Fruit fly (Drosophila melanogaster) whole organism, embryonic: Measurements from ENCODE around the gene CG32573.

Experiments used
- ATbp ChIP-seq: fragments of 200-800 bp; sonication (Bioruptor generic); optimal IDR thresholded peaks from 2 replicates; lab custom pipeline; 2017; ENCODE audit warnings: missing biosample characterization, mild to moderate bottlenecking, missing genetic modification characterization, missing genetic modification reagents
- Abd-B ChIP-seq: fragments of 200-800 bp; sonication (Bioruptor generic); optimal IDR thresholded peaks from 2 replicates; lab custom pipeline; 2018; ENCODE audit warnings: missing biosample characterization, mild to moderate bottlenecking, missing genetic modification characterization, moderate library complexity
- Ada2b ChIP-seq: fragments of 200-800 bp; sonication (Bioruptor generic); IDR thresholded peaks from 2 replicates; pipeline ENCODE4 v1.3.6; 2022; ENCODE audit warnings: missing biosample characterization, missing genetic modification characterization
- Atf3 ChIP-seq: fragments of 200-800 bp; sonication (Bioruptor generic); optimal IDR thresholded peaks from 3 replicates; lab custom pipeline; 2016; ENCODE audit warnings: missing biosample characterization, missing genetic modification characterization
- Atf6 ChIP-seq: fragments of 200-800 bp; sonication (Bioruptor generic); IDR thresholded peaks from 2 replicates; pipeline ENCODE4 v1.3.6; 2022; ENCODE audit warnings: missing biosample characterization, missing genetic modification characterization
- CG11504 ChIP-seq: fragments of 200-800 bp; sonication (Bioruptor generic); optimal IDR thresholded peaks from 3 replicates; lab custom pipeline; 2019; ENCODE audit warnings: missing biosample characterization, mild to moderate bottlenecking, missing genetic modification characterization, moderate library complexity
- CG12219 ChIP-seq: fragments of 200-800 bp; sonication (Bioruptor generic); optimal IDR thresholded peaks from 3 replicates; lab custom pipeline; 2018; ENCODE audit warnings: missing biosample characterization, mild to moderate bottlenecking, missing genetic modification characterization
- CG12391 ChIP-seq: fragments of 200-800 bp; sonication (Bioruptor generic); optimal IDR thresholded peaks from 3 replicates; lab custom pipeline; 2018; ENCODE audit warnings: missing biosample characterization, mild to moderate bottlenecking, missing genetic modification characterization, moderate library complexity
- CG14667 ChIP-seq: fragments of 200-800 bp; sonication (Bioruptor generic); IDR thresholded peaks from 2 replicates; pipeline ENCODE4 v1.3.6; 2022; ENCODE audit warnings: missing biosample characterization, missing genetic modification characterization
- CG15269 ChIP-seq: fragments of 200-800 bp; sonication (Bioruptor generic); optimal IDR thresholded peaks from 2 replicates; lab custom pipeline; 2018; ENCODE audit warnings: missing biosample characterization, mild to moderate bottlenecking, missing genetic modification characterization, moderate library complexity
- CG15601 ChIP-seq: fragments of 200-800 bp; sonication (Bioruptor generic); optimal IDR thresholded peaks from 3 replicates; lab custom pipeline; 2019; ENCODE audit warnings: missing biosample characterization, mild to moderate bottlenecking, missing genetic modification characterization, moderate library complexity
- CG1603 ChIP-seq: fragments of 200-800 bp; sonication (Bioruptor generic); optimal IDR thresholded peaks from 2 replicates; lab custom pipeline; 2019; ENCODE audit warnings: missing biosample characterization, mild to moderate bottlenecking, missing genetic modification characterization, moderate library complexity
- CG17385 ChIP-seq: fragments of 200-800 bp; sonication (Bioruptor generic); optimal IDR thresholded peaks from 3 replicates; lab custom pipeline; 2018; ENCODE audit warnings: missing biosample characterization, mild to moderate bottlenecking, missing genetic modification characterization
- CG18262 ChIP-seq: fragments of 200-800 bp; optimal IDR thresholded peaks from 3 replicates; lab custom pipeline; 2019; ENCODE audit warnings: missing biosample characterization, mild to moderate bottlenecking, missing genetic modification characterization, moderate library complexity
- CG2678 ChIP-seq: fragments of 200-800 bp; sonication (Bioruptor generic); optimal IDR thresholded peaks from 3 replicates; lab custom pipeline; 2019; ENCODE audit warnings: missing biosample characterization, mild to moderate bottlenecking, missing genetic modification characterization, moderate library complexity
- CG30403 ChIP-seq: fragments of 200-800 bp; sonication (Bioruptor generic); optimal IDR thresholded peaks from 3 replicates; lab custom pipeline; 2016; ENCODE audit warnings: missing biosample characterization, missing genetic modification characterization
- CG32532 ChIP-seq: fragments of 200-800 bp; sonication (Bioruptor generic); IDR thresholded peaks from 2 replicates; pipeline ENCODE4 v1.3.6; 2022; ENCODE audit warnings: missing biosample characterization, missing genetic modification characterization
- CG7786 ChIP-seq: fragments of 200-800 bp; sonication (Bioruptor generic); optimal IDR thresholded peaks from 2 replicates; lab custom pipeline; 2016; ENCODE audit warnings: missing biosample characterization, missing genetic modification characterization
- CG7928 ChIP-seq: fragments of 200-800 bp; sonication (Bioruptor generic); optimal IDR thresholded peaks from 2 replicates; lab custom pipeline; 2017; ENCODE audit warnings: missing biosample characterization, mild to moderate bottlenecking, missing genetic modification characterization
- CG9437 ChIP-seq: fragments of 200-800 bp; sonication (Bioruptor generic); optimal IDR thresholded peaks from 2 replicates; lab custom pipeline; 2018; ENCODE audit warnings: missing biosample characterization, mild to moderate bottlenecking, missing genetic modification characterization
- CG9932 ChIP-seq: fragments of 200-800 bp; sonication (Bioruptor generic); IDR thresholded peaks from 2 replicates; pipeline ENCODE4 v1.3.6; 2022; ENCODE audit warnings: missing biosample characterization, missing genetic modification characterization
- CrebB ChIP-seq: fragments of 200-800 bp; sonication (Bioruptor generic); optimal IDR thresholded peaks from 3 replicates; lab custom pipeline; 2018; ENCODE audit warnings: missing biosample characterization, mild to moderate bottlenecking, missing genetic modification characterization
- Eip74EF ChIP-seq, 2 experiments: fragments of 200-800 bp in 1 of 2; fragments of >200 bp in 1 of 2; sonication (Bioruptor generic) in 1 of 2; optimal IDR thresholded peaks; 2 replicates each; lab custom pipeline; 2017 to 2019; ENCODE audit warnings: missing biosample characterization in 2 of 2, missing genetic modification characterization in 2 of 2, mild to moderate bottlenecking in 1 of 2, moderate library complexity in 1 of 2
- Fer3 ChIP-seq: fragments of 200-800 bp; sonication (Bioruptor generic); optimal IDR thresholded peaks from 2 replicates; lab custom pipeline; 2018; ENCODE audit warnings: missing biosample characterization, mild to moderate bottlenecking, missing genetic modification characterization, moderate library complexity
- HLH3B ChIP-seq: fragments of 200-800 bp; sonication (Bioruptor generic); IDR thresholded peaks from 2 replicates; pipeline ENCODE4 v1.3.6; 2022; ENCODE audit warnings: missing biosample characterization, missing genetic modification characterization
- Hand ChIP-seq: fragments of 200-800 bp; sonication (Bioruptor generic); optimal IDR thresholded peaks from 2 replicates; lab custom pipeline; 2017; ENCODE audit warnings: mild to moderate bottlenecking, missing biosample characterization, missing genetic modification reagents, missing genetic modification characterization
- Hey ChIP-seq: fragments of 200-800 bp; sonication (Bioruptor generic); optimal IDR thresholded peaks from 3 replicates; lab custom pipeline; 2018; ENCODE audit warnings: missing biosample characterization, mild to moderate bottlenecking, missing genetic modification characterization
- HmgZ ChIP-seq: fragments of 200-800 bp; sonication (Bioruptor generic); optimal IDR thresholded peaks from 2 replicates; lab custom pipeline; 2018; ENCODE audit warnings: missing biosample characterization, mild to moderate bottlenecking, missing genetic modification characterization
- Meics ChIP-seq: fragments of 200-800 bp; sonication (Bioruptor generic); optimal IDR thresholded peaks from 2 replicates; lab custom pipeline; 2017; ENCODE audit warnings: missing biosample characterization, mild to moderate bottlenecking, missing genetic modification characterization
- Rfx ChIP-seq: fragments of 200-800 bp; sonication (Bioruptor generic); IDR thresholded peaks from 2 replicates; pipeline ENCODE4 v1.3.6; 2022; ENCODE audit warnings: missing biosample characterization, missing genetic modification characterization
- Sox102F ChIP-seq: fragments of 200-800 bp; sonication (Bioruptor generic); optimal IDR thresholded peaks from 2 replicates; lab custom pipeline; 2018; ENCODE audit warnings: missing biosample characterization, mild to moderate bottlenecking, missing genetic modification characterization, moderate library complexity
- Xrp1 ChIP-seq: fragments of 200-800 bp; sonication (Bioruptor generic); IDR thresholded peaks from 2 replicates; pipeline ENCODE4 v1.3.6; 2022; ENCODE audit warnings: missing biosample characterization, missing genetic modification characterization
- bbx ChIP-seq: fragments of 200-800 bp; sonication (Bioruptor generic); IDR thresholded peaks from 2 replicates; pipeline ENCODE4 v1.3.6; 2022; ENCODE audit warnings: missing biosample characterization, missing genetic modification characterization; ENCODE audit not compliant: partially characterized antibody
- crp ChIP-seq, 2 experiments: fragments of 200-800 bp; sonication (Bioruptor generic); optimal IDR thresholded peaks; 2 replicates in 1 of 2; 3 replicates in 1 of 2; lab custom pipeline; 2017; ENCODE audit warnings: missing biosample characterization in 2 of 2, missing genetic modification characterization in 2 of 2, mild to moderate bottlenecking in 1 of 2, moderate library complexity in 1 of 2
- cwo ChIP-seq: fragments of 200-800 bp; sonication (Bioruptor generic); optimal IDR thresholded peaks from 3 replicates; lab custom pipeline; 2017; ENCODE audit warnings: missing biosample characterization, missing genetic modification characterization, mild to moderate bottlenecking, moderate library complexity, missing genetic modification reagents
- dmrt99B ChIP-seq: fragments of 200-800 bp; sonication (Bioruptor generic); optimal IDR thresholded peaks from 2 replicates; lab custom pipeline; 2018; ENCODE audit warnings: missing biosample characterization, mild to moderate bottlenecking, missing genetic modification characterization, moderate library complexity
- ewg ChIP-seq: fragments of 200-800 bp; sonication (Bioruptor generic); optimal IDR thresholded peaks from 3 replicates; lab custom pipeline; 2017; ENCODE audit warnings: mild to moderate bottlenecking, missing biosample characterization, missing genetic modification reagents, missing genetic modification characterization
- inv ChIP-seq: fragments of 200-800 bp; sonication (Bioruptor generic); IDR thresholded peaks from 2 replicates; pipeline ENCODE4 v1.3.6; 2022; ENCODE audit warnings: missing biosample characterization, missing genetic modification characterization; ENCODE audit not compliant: partially characterized antibody
- lab ChIP-seq: fragments of 200-800 bp; sonication (Bioruptor generic); optimal IDR thresholded peaks from 3 replicates; lab custom pipeline; 2017; ENCODE audit warnings: missing biosample characterization, missing genetic modification characterization, mild to moderate bottlenecking, moderate library complexity, missing genetic modification reagents
- lmd ChIP-seq: fragments of 200-800 bp; sonication (Bioruptor generic); IDR thresholded peaks from 2 replicates; pipeline ENCODE4 v1.3.6; 2022; ENCODE audit warnings: missing biosample characterization, missing genetic modification characterization
- sd ChIP-seq: fragments of 200-800 bp; sonication (Bioruptor generic); optimal IDR thresholded peaks from 3 replicates; lab custom pipeline; 2018; ENCODE audit warnings: missing biosample characterization, mild to moderate bottlenecking, missing genetic modification characterization, moderate library complexity
- shn ChIP-seq: fragments of 200-800 bp; sonication (Bioruptor generic); optimal IDR thresholded peaks from 3 replicates; lab custom pipeline; 2016; ENCODE audit warnings: missing biosample characterization, missing genetic modification characterization
- sob ChIP-seq: fragments of 200-800 bp; sonication (Bioruptor generic); IDR thresholded peaks from 2 replicates; pipeline ENCODE4 v1.3.6; 2022; ENCODE audit warnings: missing biosample characterization, missing genetic modification characterization
- trem ChIP-seq: fragments of 200-800 bp; optimal IDR thresholded peaks from 3 replicates; lab custom pipeline; 2019; ENCODE audit warnings: missing biosample characterization, mild to moderate bottlenecking, missing genetic modification characterization, moderate library complexity
- ttk ChIP-seq: fragments of 200-800 bp; sonication (Bioruptor generic); IDR thresholded peaks from 2 replicates; pipeline ENCODE4 v2.1.2; 2022; ENCODE audit warnings: missing biosample characterization, missing genetic modification characterization
- unpg ChIP-seq: fragments of 200-800 bp; sonication (Bioruptor generic); optimal IDR thresholded peaks from 3 replicates; lab custom pipeline; 2018; ENCODE audit warnings: missing biosample characterization, mild to moderate bottlenecking, missing genetic modification characterization, moderate library complexity
- zfh2 ChIP-seq: fragments of 200-800 bp; sonication (Bioruptor generic); optimal IDR thresholded peaks from 2 replicates; lab custom pipeline; 2016; ENCODE audit warnings: missing biosample characterization, missing genetic modification characterization

Gene CG32573

DNA sequence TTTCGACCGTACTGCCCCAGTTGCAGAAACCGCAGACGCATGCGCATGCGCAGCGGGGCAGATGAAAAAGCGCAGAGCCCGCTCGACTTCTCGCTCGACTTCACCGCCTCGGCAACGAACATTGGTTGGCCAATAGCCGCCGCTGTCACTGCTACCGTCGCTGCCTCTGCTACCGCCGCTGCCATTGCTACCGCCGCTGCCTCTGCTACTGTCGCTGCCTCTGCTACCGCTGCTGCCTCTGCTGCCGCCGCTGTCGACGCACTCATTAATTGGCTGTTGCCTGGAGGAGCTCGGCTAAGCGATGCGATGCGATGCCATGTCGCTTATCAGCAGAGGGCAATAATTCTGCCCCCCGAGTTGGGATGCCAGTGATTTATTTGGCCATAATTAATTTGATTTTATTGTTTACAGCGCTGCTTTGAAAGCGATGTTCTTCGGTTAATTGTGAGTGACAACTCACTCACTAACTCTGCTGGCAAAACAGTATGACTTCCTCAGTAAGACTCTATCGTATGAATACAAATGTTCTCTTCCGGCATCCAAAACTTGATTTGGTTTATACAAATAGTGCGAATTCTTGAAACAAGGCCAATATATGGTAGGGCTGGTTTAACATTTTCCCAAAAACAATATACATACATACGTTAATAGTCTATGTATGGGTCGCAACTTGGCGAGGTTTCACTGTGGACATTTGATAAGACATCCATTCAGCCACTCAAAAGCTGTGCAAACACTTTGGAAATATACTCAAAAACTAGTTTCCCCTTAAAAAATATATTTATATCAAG, 19.7 kb downstream of the CG32573 start (continued):
- peak; percentile 33; the same call in 1 of the 2 replicates for TF ChIP-seq CG9932 (GFP tag; lab: Robert Waterston, UW)
- peak; percentile 36 for TF ChIP-seq HmgZ (tag; lab: Kevin White, UChicago)
- peak; percentile 36 for TF ChIP-seq Meics (GFP tag; lab: Kevin White, UChicago)
- TF ChIP-seq sob, result 0 out of 2 replicates have a peak, but pooled peaks have one; percentile 6
- TF ChIP-seq CG15269 (tag; lab: Kevin White, UChicago), result peak; percentile 55
- TF ChIP-seq ttk (GFP tag; lab: Robert Waterston, UW), result no peak
- TF ChIP-seq HLH3B (GFP tag; lab: Robert Waterston, UW), result no peak
- TF ChIP-seq zfh2, result peak; percentile 38
- peak; percentile 0 for TF ChIP-seq CG7786 (GFP tag; lab: Kevin White, UChicago)
- no peak for TF ChIP-seq CG7928 (GFP tag; lab: Kevin White, UChicago)
- peak; percentile 23; the same call in 1 of the 2 replicates for TF ChIP-seq Atf6 (GFP tag; lab: Robert Waterston, UW)
- TF ChIP-seq Atf3 (GFP tag; lab: Kevin White, UChicago), result no peak
- peak; percentile 49; the same call in 1 of the 2 replicates for TF ChIP-seq lmd (GFP tag; lab: Robert Waterston, UW)
- TF ChIP-seq Rfx (GFP tag; lab: Robert Waterston, UW), result peak; percentile 54; the same call in 1 of the 2 replicates
- peak; percentile 56 for TF ChIP-seq CG1603
- TF ChIP-seq trem (tag; lab: Kevin White, UChicago), result no peak
- TF ChIP-seq Hey (tag; lab: Kevin White, UChicago), result no peak
- peak; percentile 21 for TF ChIP-seq CG17385 (GFP tag; lab: Kevin White, UChicago)
- TF ChIP-seq CG12391, result peak; percentile 20
- TF ChIP-seq lab (GFP tag; lab: Kevin White, UChicago), result peak; percentile 38
- TF ChIP-seq CG12219 (GFP tag; lab: Kevin White, UChicago), result peak; percentile 22
- no peak for TF ChIP-seq inv (GFP tag; lab: Robert Waterston, UW)
- TF ChIP-seq ATbp, result peak; percentile 7
- 0 out of 2 replicates have a peak, but pooled peaks have one; percentile 17 for TF ChIP-seq CG14667 (GFP tag; lab: Robert Waterston, UW)
- TF ChIP-seq ewg (GFP tag; lab: Kevin White, UChicago), result peak; percentile 21
- TF ChIP-seq crp (GFP tag; optimal IDR thresholded peaks at IDR 0.05; lab: Kevin White, UChicago), result no peak
- peak; percentile 16 for TF ChIP-seq cwo
- peak; percentile 47 for TF ChIP-seq Sox102F (GFP tag; lab: Kevin White, UChicago)
- 0 out of 2 replicates have a peak, but pooled peaks have one; percentile 25 for TF ChIP-seq Ada2b
- peak; percentile 30 for TF ChIP-seq dmrt99B (tag; lab: Kevin White, UChicago)
- peak in 1 of 2 experiments; percentile 10 for TF ChIP-seq Eip74EF (GFP tag; optimal IDR thresholded peaks at IDR 0.05; lab: Kevin White, UChicago)
- TF ChIP-seq Xrp1 (GFP tag; lab: Robert Waterston, UW), result peak; percentile 24; the same call in 1 of the 2 replicates
- TF ChIP-seq CG32532 (GFP tag; lab: Robert Waterston, UW), result peak; percentile 37; the same call in 1 of the 2 replicates
- TF ChIP-seq unpg, result peak; percentile 21
- no peak for TF ChIP-seq CG15601 (tag; lab: Kevin White, UChicago)
- peak; percentile 4 for TF ChIP-seq sd (tag; lab: Kevin White, UChicago)
- TF ChIP-seq CG30403, result peak; percentile 31
- TF ChIP-seq Fer3 (tag; lab: Kevin White, UChicago), result peak; percentile 28
- peak; percentile 4 for TF ChIP-seq CG18262 (tag; lab: Kevin White, UChicago)
- TF ChIP-seq CG11504, result peak; percentile 47
- TF ChIP-seq CrebB (tag; lab: Kevin White, UChicago), result peak; percentile 15
- TF ChIP-seq Hand (GFP tag; lab: Kevin White, UChicago), result peak; percentile 10
- no peak for TF ChIP-seq CG9437 (GFP tag; lab: Kevin White, UChicago)
- 0 out of 2 replicates have a peak, but pooled peaks have one; percentile 40 for TF ChIP-seq bbx (GFP tag; lab: Robert Waterston, UW)
- peak; percentile 53 for TF ChIP-seq CG2678 (tag; lab: Kevin White, UChicago)
- peak; percentile 3 for TF ChIP-seq shn
- TF ChIP-seq Abd-B (GFP tag; lab: Kevin White, UChicago), result peak; percentile 42
